Worm (Caenorhabditis elegans) whole organism, midembryonic: Measurements from ENCODE around the gene srh-186.

Experiments
- T22C8.4 ChIP-seq: fragments of 200-800 bp; sonication (Bioruptor generic); IDR thresholded peaks from 2 replicates; pipeline ENCODE4 v1.3.6; 2022; ENCODE audit warnings: missing genetic modification characterization, missing compliant biosample characterization
- flt-1 ChIP-seq: fragments of 200-800 bp; sonication (Bioruptor generic); IDR thresholded peaks from 2 replicates; pipeline ENCODE4 v1.3.6; 2022; ENCODE audit warnings: missing genetic modification characterization, missing compliant biosample characterization
- klf-2 ChIP-seq: fragments of 200-800 bp; sonication (Bioruptor generic); conservative IDR thresholded peaks from 2 replicates; pipeline ENCODE4 v1.3.6; 2022; ENCODE audit warnings: missing genetic modification reagents, missing genetic modification characterization, missing compliant biosample characterization
- ref-1 ChIP-seq: fragments of 200-800 bp; sonication (Bioruptor generic); conservative IDR thresholded peaks from 2 replicates; pipeline ENCODE4 v1.3.6; 2022; ENCODE audit warnings: missing genetic modification reagents, missing genetic modification characterization, missing compliant biosample characterization
- ztf-23 ChIP-seq: fragments of 200-800 bp; sonication (Bioruptor generic); IDR thresholded peaks from 2 replicates; pipeline ENCODE4 v1.3.6; 2022; ENCODE audit warnings: missing genetic modification reagents, missing genetic modification characterization, missing compliant biosample characterization

DNA sequence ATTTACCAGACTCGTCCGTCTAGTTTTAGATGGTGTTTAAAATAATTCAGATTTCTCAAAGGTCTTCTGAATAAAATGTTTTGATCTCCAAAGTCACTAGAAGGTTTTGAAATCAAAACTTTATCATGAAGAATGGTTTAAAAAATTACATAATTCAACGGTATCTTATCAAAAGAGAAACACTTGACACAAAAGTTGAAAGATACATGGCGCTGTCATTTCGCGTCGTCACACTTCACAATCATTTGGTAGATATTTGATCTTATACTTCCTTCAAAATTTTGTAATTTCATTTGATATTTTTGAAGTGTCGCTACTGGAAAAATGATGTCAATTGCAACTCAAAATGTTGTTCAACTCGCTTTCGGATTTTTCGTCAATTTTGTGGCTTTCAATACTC, 1.5 kb downstream of the srh-186 start, which contains the start of gene F36G9.3:
- no peak for TF ChIP-seq ref-1
- no peak for TF ChIP-seq ztf-23 (GFP tag; lab: Robert Waterston, UW)
- no peak for TF ChIP-seq flt-1 (GFP tag; lab: Robert Waterston, UW)
- no peak for TF ChIP-seq T22C8.4
- TF ChIP-seq klf-2 (GFP tag; lab: Robert Waterston, UW), result no peak
